Worm (Caenorhabditis elegans): ENCODE measurements around the gene C14B9.3.

Gene C14B9.3

DNA sequence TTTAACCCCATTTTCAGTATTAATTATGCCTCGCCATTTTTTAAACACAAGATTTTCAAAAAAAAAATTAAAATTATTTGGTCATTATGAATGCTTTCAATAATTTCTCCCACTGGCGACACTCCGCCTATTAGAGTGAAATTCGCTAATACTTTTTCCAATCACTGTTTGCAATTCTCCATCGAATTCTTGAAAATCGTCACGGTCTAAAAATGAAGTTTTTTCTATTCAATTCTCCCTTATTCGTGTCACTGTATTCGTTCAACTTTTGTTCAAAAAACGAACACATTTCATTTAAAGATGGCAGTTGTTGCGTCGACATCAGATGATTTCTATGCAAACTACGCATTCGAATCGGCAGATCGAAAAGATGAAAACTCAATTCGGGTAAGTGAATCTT is at the start of gene C14B9.3:
Gene C14B9.3 (plus strand): TSS at position 301 of the 400 bp plus-strand sequence.
- TF ChIP-seq F13H6.1 (tag; optimal IDR thresholded peaks at IDR 0.05) = no peak
- TF ChIP-seq zag-1 (tag; optimal IDR thresholded peaks at IDR 0.05) = no peak
- TF ChIP-seq blmp-1 (tag; optimal IDR thresholded peaks at IDR 0.05; ENCODE audit: insufficient read depth) = no peak
- TF ChIP-seq unc-62 (GFP tag; optimal IDR thresholded peaks at IDR 0.05) = no peak
- no peak for TF ChIP-seq sem-4 (tag; optimal IDR thresholded peaks at IDR 0.05)
- no peak for TF ChIP-seq ztf-1 (GFP tag; conservative IDR thresholded peaks at IDR 0.05)
- TF ChIP-seq snpc-4 (tag; optimal IDR thresholded peaks at IDR 0.05) = no peak
- TF ChIP-seq nhr-11 (tag; optimal IDR thresholded peaks at IDR 0.05) = no peak
- no peak for TF ChIP-seq ztf-11 (tag; optimal IDR thresholded peaks at IDR 0.05)
- no peak for TF ChIP-seq ZK546.5 (tag; optimal IDR thresholded peaks at IDR 0.05)
- TF ChIP-seq dmd-4 (tag; optimal IDR thresholded peaks at IDR 0.05) = no peak
- TF ChIP-seq nhr-6 (tag; optimal IDR thresholded peaks at IDR 0.05) = no peak
- no peak for TF ChIP-seq gmeb-1 (tag; optimal IDR thresholded peaks at IDR 0.05)
- TF ChIP-seq elt-3 (tag; optimal IDR thresholded peaks at IDR 0.05) = no peak
- TF ChIP-seq nhr-10 (tag; optimal IDR thresholded peaks at IDR 0.05) = no peak
- TF ChIP-seq ztf-4 (tag; optimal IDR thresholded peaks at IDR 0.05) = no peak
- no peak for TF ChIP-seq elt-1 (tag; optimal IDR thresholded peaks at IDR 0.05)
- TF ChIP-seq ceh-16 (tag; optimal IDR thresholded peaks at IDR 0.05) = no peak
- TF ChIP-seq R02D3.7 (tag; optimal IDR thresholded peaks at IDR 0.05) = no peak

DNA sequence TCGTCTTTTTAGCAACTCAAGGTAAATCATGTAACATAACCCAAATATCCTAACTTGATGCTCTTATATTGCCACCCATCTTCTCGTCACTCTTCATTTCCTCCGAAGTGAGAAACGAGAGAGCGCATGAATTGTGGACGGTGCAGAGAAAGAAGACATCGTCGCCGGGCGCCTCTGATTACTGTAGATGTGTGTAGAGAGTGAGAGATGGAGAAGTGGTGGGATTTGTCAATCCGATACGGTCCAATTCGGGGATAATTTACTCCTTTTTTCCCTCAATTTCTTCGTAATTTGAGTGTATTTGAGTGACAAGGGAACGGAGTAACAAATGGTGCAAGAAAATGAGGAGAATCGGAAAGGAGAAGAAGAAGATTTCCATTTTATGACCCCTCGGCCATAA is 47.5 kb upstream of the C14B9.3 start:
- TF ChIP-seq crh-2 (tag; optimal IDR thresholded peaks at IDR 0.05) = no peak
- peak in 1 of 2 experiments; percentile 12 for TF ChIP-seq lsy-2 (tag; optimal IDR thresholded peaks at IDR 0.05)

DNA sequence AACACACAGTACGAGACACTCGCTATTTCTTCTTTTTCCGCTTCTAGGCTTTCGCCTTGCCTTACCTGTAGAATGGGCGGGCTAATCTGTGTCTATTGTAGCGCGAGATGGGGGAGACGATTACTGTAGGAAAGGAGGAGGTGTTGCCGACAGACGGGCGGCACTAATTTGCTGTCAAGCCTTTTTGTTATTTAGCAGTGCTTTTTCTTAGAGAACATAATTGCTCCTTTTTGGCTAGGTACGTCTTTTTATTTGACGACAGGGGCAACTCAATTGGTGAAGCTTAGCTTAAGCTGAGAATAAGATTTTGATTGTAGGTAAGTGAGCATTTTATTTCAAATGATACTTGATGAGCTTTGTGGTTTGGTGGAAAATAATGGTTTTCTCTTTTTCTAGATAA is 44.9 kb upstream of the C14B9.3 start:
- TF ChIP-seq peb-1 (tag; optimal IDR thresholded peaks at IDR 0.05) (no peak), nhr-237 (tag; optimal IDR thresholded peaks at IDR 0.05) (no peak), lin-39 (tag; optimal IDR thresholded peaks at IDR 0.05) (no peak), nhr-10 (tag; optimal IDR thresholded peaks at IDR 0.05) (no peak), lsy-2 (tag; optimal IDR thresholded peaks at IDR 0.05) (no peak), mab-5 (tag; optimal IDR thresholded peaks at IDR 0.05) (no peak), C34F6.9 (tag; optimal IDR thresholded peaks at IDR 0.05) (no peak), nhr-12 (tag; optimal IDR thresholded peaks at IDR 0.05) (no peak), nhr-25 (tag; optimal IDR thresholded peaks at IDR 0.05) (no peak), mdl-1 (tag; optimal IDR thresholded peaks at IDR 0.05) (no peak), nhr-21 (tag; optimal IDR thresholded peaks at IDR 0.05) (no peak), aly-2 (tag; optimal IDR thresholded peaks at IDR 0.05) (no peak), alr-1 (tag; optimal IDR thresholded peaks at IDR 0.05) (no peak), unc-62 (GFP tag; optimal IDR thresholded peaks at IDR 0.05) (no peak), mbf-1 (tag; optimal IDR thresholded peaks at IDR 0.05) (no peak), ceh-16 (tag; optimal IDR thresholded peaks at IDR 0.05) (no peak)

DNA sequence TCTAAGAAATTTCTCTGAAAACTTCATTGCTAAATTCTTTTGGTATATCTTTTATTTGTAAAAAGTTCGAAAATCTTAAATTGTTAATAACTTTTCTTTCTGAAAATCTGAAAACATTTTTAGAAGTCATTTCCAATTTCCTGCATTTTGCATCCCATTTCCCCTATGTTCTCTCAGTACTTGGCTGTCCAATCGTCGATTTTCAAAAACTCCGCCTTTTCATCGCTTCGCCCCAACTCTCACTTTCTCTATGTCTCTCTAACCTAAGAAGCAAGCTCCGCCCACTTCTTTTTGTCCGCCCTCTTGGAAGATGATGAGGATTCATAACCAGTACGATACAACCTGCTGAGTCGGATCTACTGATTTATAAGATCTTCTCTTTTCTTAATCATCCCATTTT is 43.5 kb upstream of the C14B9.3 start:
- TF ChIP-seq mdl-1 (tag; optimal IDR thresholded peaks at IDR 0.05) (no peak), lsy-2 (tag; optimal IDR thresholded peaks at IDR 0.05) (peak in 1 of 2 experiments; percentile 42)

DNA sequence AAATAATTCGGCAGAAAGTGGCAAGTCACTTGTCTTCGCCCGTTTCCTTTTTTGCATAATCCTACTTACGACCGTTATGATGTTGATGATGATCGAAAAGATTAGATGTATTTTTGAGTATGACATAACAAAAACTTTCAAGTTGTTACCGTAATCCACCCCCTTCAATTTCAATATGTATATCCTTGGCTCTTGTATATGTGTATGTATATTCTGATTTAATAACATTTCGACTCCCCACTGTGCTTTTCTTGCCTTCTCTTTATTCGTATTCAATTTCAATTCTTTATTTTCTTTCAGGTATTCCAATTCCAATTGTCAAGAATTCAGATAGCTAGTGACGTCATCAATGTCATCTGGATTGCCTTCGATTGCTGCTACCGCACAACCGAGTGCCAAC is 41.6 kb upstream of the C14B9.3 start, which contains the start of gene pros-1:
Gene pros-1 (plus strand): TSS at position 301 of the 400 bp plus-strand sequence.
- TF ChIP-seq ceh-16 (tag; optimal IDR thresholded peaks at IDR 0.05) (no peak), egl-27 (tag; optimal IDR thresholded peaks at IDR 0.05) (no peak)

DNA sequence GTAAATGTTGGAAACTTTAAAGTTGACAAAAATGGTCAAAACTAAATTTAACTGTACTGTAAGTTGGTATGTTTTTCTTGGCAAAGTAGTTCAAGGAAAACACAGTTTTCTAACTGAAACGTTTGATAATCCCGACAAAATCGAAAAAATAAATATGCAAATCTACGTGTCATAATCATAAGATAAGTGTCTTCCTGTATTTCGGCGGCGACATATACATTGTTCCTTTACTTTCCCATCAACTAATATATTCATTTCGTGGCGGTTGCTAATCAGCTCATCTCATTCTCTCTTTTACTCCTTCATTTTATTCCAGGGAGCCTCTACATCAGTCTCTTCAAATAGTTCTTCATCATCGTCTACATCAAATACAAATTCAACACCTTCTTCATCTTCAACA is 40.8 kb upstream of the C14B9.3 start:
- no peak for TF ChIP-seq Y55F3AM.14 (GFP tag; optimal IDR thresholded peaks at IDR 0.05)
- no peak for TF ChIP-seq lin-13 (GFP tag; optimal IDR thresholded peaks at IDR 0.05)
- TF ChIP-seq C34F6.9 (tag; optimal IDR thresholded peaks at IDR 0.05) = no peak
